Fruit fly (Drosophila melanogaster) whole organism, prepupa: ENCODE results near the gene CG34426.

Experiments
- CG1621 ChIP-seq: fragments of 200-800 bp; sonication (Bioruptor generic); optimal IDR thresholded peaks from 3 replicates; lab custom pipeline; 2018; ENCODE audit warnings: missing biosample characterization, mild to moderate bottlenecking, missing genetic modification characterization
- CG34406 ChIP-seq: fragments of 200-800 bp; sonication (Bioruptor generic); optimal IDR thresholded peaks from 3 replicates; lab custom pipeline; 2016; ENCODE audit warnings: missing biosample characterization, missing genetic modification characterization
- CG6163 ChIP-seq: fragments of 200-800 bp; sonication (Bioruptor generic); IDR thresholded peaks from 3 replicates; pipeline ENCODE4 v1.3.6; 2022; ENCODE audit warnings: missing biosample characterization, missing genetic modification characterization
- CG9139 ChIP-seq: fragments of 200-800 bp; sonication (Bioruptor generic); optimal IDR thresholded peaks from 3 replicates; lab custom pipeline; 2017; ENCODE audit warnings: missing biosample characterization, mild to moderate bottlenecking, missing genetic modification characterization
- Ets96B ChIP-seq: fragments of 200-800 bp; optimal IDR thresholded peaks from 2 replicates; lab custom pipeline; 2019; ENCODE audit warnings: missing biosample characterization, mild to moderate bottlenecking, missing genetic modification characterization, moderate library complexity
- Hr39 ChIP-seq: fragments of 200-800 bp; sonication (Bioruptor generic); optimal IDR thresholded peaks from 2 replicates; lab custom pipeline; 2016; ENCODE audit warnings: missing biosample characterization, missing genetic modification characterization
- Hr4 ChIP-seq: fragments of 200-800 bp; sonication (Bioruptor generic); optimal IDR thresholded peaks from 3 replicates; lab custom pipeline; 2016; ENCODE audit warnings: missing biosample characterization, missing genetic modification characterization
- OdsH ChIP-seq: fragments of 200-800 bp; sonication (Bioruptor generic); optimal IDR thresholded peaks from 3 replicates; lab custom pipeline; 2016; ENCODE audit warnings: missing biosample characterization, missing genetic modification characterization
- esn ChIP-seq: fragments of 200-800 bp; sonication (Bioruptor generic); optimal IDR thresholded peaks from 2 replicates; lab custom pipeline; 2016; ENCODE audit warnings: missing biosample characterization, mild to moderate bottlenecking, missing genetic modification characterization, moderate library complexity

DNA sequence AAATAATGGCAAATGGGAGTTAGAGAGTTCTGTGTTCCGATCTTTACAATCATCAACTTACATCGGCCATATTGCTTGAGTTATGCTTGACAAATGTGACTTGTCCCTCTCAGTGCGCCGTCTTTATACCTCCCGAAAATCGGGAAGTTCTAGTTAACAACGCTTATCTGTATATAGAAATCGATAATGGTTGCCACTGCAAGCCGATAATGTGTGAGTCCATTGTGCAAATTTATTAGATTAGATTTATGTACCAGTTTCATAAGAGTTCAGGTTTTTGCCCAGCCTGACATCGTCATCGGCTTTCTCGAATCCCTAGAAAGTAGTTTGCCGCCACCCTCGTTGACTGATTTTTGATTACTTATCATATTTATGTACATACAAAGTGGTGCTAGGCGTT is 13.8 kb upstream of the CG34426 start, which contains the start of gene Acbp5:
- TF ChIP-seq esn (no peak), CG6163 (no peak), Ets96B (no peak), OdsH (no peak), Hr39 (no peak), Hr4 (GFP tag; lab: Kevin White, UChicago) (no peak), CG34406 (GFP tag; lab: Kevin White, UChicago) (no peak), CG9139 (no peak), CG1621 (no peak)
